Fruit fly (Drosophila melanogaster) whole organism, embryonic: ENCODE data around the gene Wnt6.

ENCODE experiments used
- Bteb2 ChIP-seq: fragments of 200-800 bp; sonication (Bioruptor generic); optimal IDR thresholded peaks from 2 replicates; lab custom pipeline; 2016; ENCODE audit warnings: missing biosample characterization, missing genetic modification characterization
- CG10209 ChIP-seq: fragments of 200-800 bp; sonication (Bioruptor generic); optimal IDR thresholded peaks from 3 replicates; lab custom pipeline; 2017; ENCODE audit warnings: missing biosample characterization, mild to moderate bottlenecking, missing genetic modification characterization, missing genetic modification reagents
- CG11398 ChIP-seq: fragments of 200-800 bp; sonication (Bioruptor generic); optimal IDR thresholded peaks from 2 replicates; lab custom pipeline; 2016; ENCODE audit warnings: missing biosample characterization, missing genetic modification characterization
- CG11560 ChIP-seq: fragments of 200-800 bp; sonication (Bioruptor generic); IDR thresholded peaks from 3 replicates; pipeline ENCODE4 v1.3.6; 2022; ENCODE audit warnings: missing biosample characterization, missing genetic modification characterization
- CG11696 ChIP-seq: fragments of 200-800 bp; sonication (Bioruptor generic); IDR thresholded peaks from 2 replicates; pipeline ENCODE4 v1.3.6; 2022; ENCODE audit warnings: missing biosample characterization, missing genetic modification characterization
- CG12942 ChIP-seq: fragments of 200-800 bp; sonication (Bioruptor generic); optimal IDR thresholded peaks from 3 replicates; lab custom pipeline; 2016; ENCODE audit warnings: missing biosample characterization, missing genetic modification characterization
- CG13624 ChIP-seq: fragments of 200-800 bp; sonication (Bioruptor generic); optimal IDR thresholded peaks from 2 replicates; lab custom pipeline; 2016; ENCODE audit warnings: missing biosample characterization, missing genetic modification characterization
- CG2120 ChIP-seq: fragments of 200-800 bp; sonication (Bioruptor generic); optimal IDR thresholded peaks from 3 replicates; lab custom pipeline; 2016; ENCODE audit warnings: missing biosample characterization, missing genetic modification characterization
- CG30403 ChIP-seq: fragments of 200-800 bp; sonication (Bioruptor generic); optimal IDR thresholded peaks from 3 replicates; lab custom pipeline; 2016; ENCODE audit warnings: missing biosample characterization, missing genetic modification characterization
- CG31441 ChIP-seq: fragments of 200-800 bp; sonication (Bioruptor generic); IDR thresholded peaks from 2 replicates; pipeline ENCODE4 v1.3.6; 2022; ENCODE audit warnings: missing biosample characterization, missing genetic modification characterization
- CG33557 ChIP-seq: fragments of 200-800 bp; sonication (Bioruptor generic); optimal IDR thresholded peaks from 2 replicates; lab custom pipeline; 2019; ENCODE audit warnings: missing biosample characterization, mild to moderate bottlenecking, missing genetic modification characterization, moderate library complexity
- CG34376 ChIP-seq: fragments of 200-800 bp; sonication (Bioruptor generic); optimal IDR thresholded peaks from 2 replicates; lab custom pipeline; 2018; ENCODE audit warnings: missing biosample characterization, mild to moderate bottlenecking, missing genetic modification characterization
- CG4282 ChIP-seq: fragments of 200-800 bp; sonication (Bioruptor generic); optimal IDR thresholded peaks from 2 replicates; lab custom pipeline; 2016; ENCODE audit warnings: missing biosample characterization, missing genetic modification characterization
- CG43689 ChIP-seq: fragments of 200-800 bp; sonication (Bioruptor generic); IDR thresholded peaks from 2 replicates; pipeline ENCODE4 v1.3.6; 2022; ENCODE audit warnings: missing biosample characterization, missing genetic modification characterization
- CG4404 ChIP-seq: fragments of 200-800 bp; sonication (Bioruptor generic); IDR thresholded peaks from 2 replicates; pipeline ENCODE4 v1.3.6; 2022; ENCODE audit warnings: missing biosample characterization, missing genetic modification characterization
- CG4854 ChIP-seq: fragments of 200-800 bp; sonication (Bioruptor generic); optimal IDR thresholded peaks from 2 replicates; lab custom pipeline; 2016; ENCODE audit warnings: missing biosample characterization, missing genetic modification characterization, inconsistent platforms
- CG6254 ChIP-seq: fragments of 200-800 bp; sonication (Bioruptor generic); optimal IDR thresholded peaks from 3 replicates; lab custom pipeline; 2017; ENCODE audit warnings: mild to moderate bottlenecking, missing biosample characterization, missing genetic modification reagents, missing genetic modification characterization
- CG6683 ChIP-seq: fragments of 200-800 bp; sonication (Bioruptor generic); optimal IDR thresholded peaks from 2 replicates; lab custom pipeline; 2017; ENCODE audit warnings: missing biosample characterization, mild to moderate bottlenecking, missing genetic modification characterization, missing genetic modification reagents
- CG7745 ChIP-seq: fragments of 200-800 bp; sonication (Bioruptor generic); optimal IDR thresholded peaks from 2 replicates; lab custom pipeline; 2018; ENCODE audit warnings: missing biosample characterization, mild to moderate bottlenecking, missing genetic modification characterization, moderate library complexity
- CG7839 ChIP-seq: fragments of 200-800 bp; sonication (Bioruptor generic); optimal IDR thresholded peaks from 3 replicates; lab custom pipeline; 2018; ENCODE audit warnings: missing biosample characterization, mild to moderate bottlenecking, missing genetic modification characterization, moderate library complexity
- CG8478 ChIP-seq: fragments of >200 bp; optimal IDR thresholded peaks from 2 replicates; lab custom pipeline; 2018
- CG9727 ChIP-seq: fragments of 200-800 bp; sonication (Bioruptor generic); optimal IDR thresholded peaks from 3 replicates; lab custom pipeline; 2017; ENCODE audit warnings: missing biosample characterization, mild to moderate bottlenecking, missing genetic modification characterization
- CG9817 ChIP-seq: fragments of 200-800 bp; sonication (Bioruptor generic); optimal IDR thresholded peaks from 2 replicates; lab custom pipeline; 2018; ENCODE audit warnings: missing biosample characterization, mild to moderate bottlenecking, missing genetic modification characterization, moderate library complexity
- CHES-1-like ChIP-seq: fragments of 200-800 bp; sonication (Bioruptor generic); optimal IDR thresholded peaks from 2 replicates; lab custom pipeline; 2016; ENCODE audit warnings: missing biosample characterization, missing genetic modification characterization
- Dad ChIP-seq: fragments of 200-800 bp; sonication (Bioruptor generic); optimal IDR thresholded peaks from 3 replicates; lab custom pipeline; 2016; ENCODE audit warnings: missing biosample characterization, missing genetic modification characterization
- Doc3 ChIP-seq: fragments of 200-800 bp; sonication (Bioruptor generic); IDR thresholded peaks from 3 replicates; pipeline ENCODE4 v1.3.6; 2022; ENCODE audit warnings: missing biosample characterization, missing genetic modification characterization; ENCODE audit not compliant: partially characterized antibody
- Hr3 ChIP-seq: fragments of 200-800 bp; sonication (Bioruptor generic); optimal IDR thresholded peaks from 3 replicates; lab custom pipeline; 2016; ENCODE audit warnings: missing biosample characterization, missing genetic modification characterization
- Hr78 ChIP-seq, 2 experiments: fragments of 200-800 bp in 1 of 2; fragments of >200 bp in 1 of 2; sonication (Bioruptor generic) in 1 of 2; optimal IDR thresholded peaks; 2 replicates each; lab custom pipeline; 2017 to 2019; ENCODE audit warnings: missing biosample characterization in 2 of 2, missing genetic modification characterization in 2 of 2, mild to moderate bottlenecking in 1 of 2, moderate library complexity in 1 of 2
- Hsf ChIP-seq: fragments of 200-800 bp; sonication (Bioruptor generic); optimal IDR thresholded peaks from 3 replicates; lab custom pipeline; 2016; ENCODE audit warnings: missing biosample characterization, missing genetic modification characterization
- Kr ChIP-seq: fragments of 200-800 bp; sonication (Bioruptor generic); optimal IDR thresholded peaks from 2 replicates; lab custom pipeline; 2017; ENCODE audit warnings: missing biosample characterization, mild to moderate bottlenecking, missing genetic modification characterization
- MESR4 ChIP-seq: fragments of 200-800 bp; sonication (Bioruptor generic); optimal IDR thresholded peaks from 2 replicates; lab custom pipeline; 2018; ENCODE audit warnings: missing biosample characterization, mild to moderate bottlenecking, missing genetic modification characterization, moderate library complexity
- Ssrp ChIP-seq: fragments of 200-800 bp; sonication (Bioruptor generic); optimal IDR thresholded peaks from 2 replicates; lab custom pipeline; 2018; ENCODE audit warnings: missing biosample characterization, mild to moderate bottlenecking, missing genetic modification characterization, moderate library complexity
- Usf ChIP-seq: fragments of 200-800 bp; sonication (Bioruptor generic); optimal IDR thresholded peaks from 2 replicates; lab custom pipeline; 2017; ENCODE audit warnings: missing genotype, missing biosample characterization, missing genetic modification characterization
- Vsx1 ChIP-seq: fragments of 200-800 bp; sonication (Bioruptor generic); optimal IDR thresholded peaks from 2 replicates; lab custom pipeline; 2017; ENCODE audit warnings: missing biosample characterization, mild to moderate bottlenecking, missing genetic modification characterization, missing genetic modification reagents
- br ChIP-seq: fragments of >200 bp; optimal IDR thresholded peaks from 2 replicates; lab custom pipeline; 2017
- chif ChIP-seq, 2 experiments: fragments of 200-800 bp; sonication (Bioruptor generic); optimal IDR thresholded peaks; 3 replicates each; lab custom pipeline; 2016; ENCODE audit warnings: missing biosample characterization in 2 of 2, missing genetic modification characterization in 2 of 2
- dm ChIP-seq: fragments of 200-800 bp; sonication (Bioruptor generic); optimal IDR thresholded peaks from 3 replicates; lab custom pipeline; 2016; ENCODE audit warnings: missing biosample characterization, missing genetic modification characterization
- en ChIP-seq: fragments of 200-800 bp; sonication (Bioruptor generic); optimal IDR thresholded peaks from 2 replicates; lab custom pipeline; 2016; ENCODE audit warnings: missing biosample characterization, missing genetic modification characterization
- fu2 ChIP-seq: fragments of 200-800 bp; sonication (Bioruptor generic); optimal IDR thresholded peaks from 2 replicates; lab custom pipeline; 2016; ENCODE audit warnings: missing biosample characterization, missing genetic modification characterization
- gro ChIP-seq: fragments of 200-800 bp; sonication (Bioruptor generic); optimal IDR thresholded peaks from 2 replicates; lab custom pipeline; 2016; ENCODE audit warnings: missing biosample characterization, missing genetic modification characterization
- gsb ChIP-seq: fragments of 200-800 bp; sonication (Bioruptor generic); IDR thresholded peaks from 2 replicates; pipeline ENCODE4 v1.3.6; 2022; ENCODE audit warnings: missing biosample characterization, missing genetic modification characterization
- gt ChIP-seq: fragments of 200-800 bp; sonication (Bioruptor generic); IDR thresholded peaks from 2 replicates; pipeline ENCODE4 v1.3.6; 2022; ENCODE audit warnings: missing biosample characterization, missing genetic modification characterization
- pan ChIP-seq, 4 experiments: fragments of >200 bp in 3 of 4; fragments of 200-800 bp in 1 of 4; sonication (Bioruptor generic) in 1 of 4; optimal IDR thresholded peaks in 3 of 4; IDR thresholded peaks in 1 of 4; 2 replicates each; pipeline versions ENCODE4 v1.3.6 to Lab custom; 2017 to 2022; ENCODE audit warnings: missing biosample characterization in 2 of 4, missing genetic modification characterization in 2 of 4, mixed read lengths in 1 of 4
- psq ChIP-seq: fragments of 200-800 bp; sonication (Bioruptor generic); optimal IDR thresholded peaks from 2 replicates; lab custom pipeline; 2017; ENCODE audit warnings: missing biosample characterization, missing genetic modification characterization
- pum ChIP-seq: fragments of 200-800 bp; sonication (Bioruptor generic); optimal IDR thresholded peaks from 2 replicates; lab custom pipeline; 2016; ENCODE audit warnings: missing biosample characterization, missing genetic modification characterization
- rib ChIP-seq: fragments of 200-800 bp; sonication (Bioruptor generic); IDR thresholded peaks from 2 replicates; pipeline ENCODE4 v1.3.6; 2022; ENCODE audit warnings: missing biosample characterization, missing genetic modification characterization
- seq ChIP-seq: fragments of 200-800 bp; sonication (Bioruptor generic); IDR thresholded peaks from 2 replicates; pipeline ENCODE4 v1.3.6; 2022; ENCODE audit warnings: missing biosample characterization, missing genetic modification characterization
- sqz ChIP-seq: fragments of 200-800 bp; sonication (Bioruptor generic); optimal IDR thresholded peaks from 3 replicates; lab custom pipeline; 2018; ENCODE audit warnings: missing biosample characterization, mild to moderate bottlenecking, missing genetic modification characterization
- ssp ChIP-seq: fragments of 200-800 bp; sonication (Bioruptor generic); IDR thresholded peaks from 2 replicates; pipeline ENCODE4 v1.3.6; 2022; ENCODE audit warnings: missing biosample characterization, missing genetic modification characterization
- stc ChIP-seq: fragments of 200-800 bp; sonication (Bioruptor generic); IDR thresholded peaks from 2 replicates; pipeline ENCODE4 v1.3.6; 2022; ENCODE audit warnings: missing biosample characterization, missing genetic modification characterization
- wor ChIP-seq: fragments of 200-800 bp; sonication (Bioruptor generic); IDR thresholded peaks from 2 replicates; pipeline ENCODE4 v1.3.6; 2022; ENCODE audit warnings: missing biosample characterization, missing genetic modification characterization

The Wnt6 gene

DNA sequence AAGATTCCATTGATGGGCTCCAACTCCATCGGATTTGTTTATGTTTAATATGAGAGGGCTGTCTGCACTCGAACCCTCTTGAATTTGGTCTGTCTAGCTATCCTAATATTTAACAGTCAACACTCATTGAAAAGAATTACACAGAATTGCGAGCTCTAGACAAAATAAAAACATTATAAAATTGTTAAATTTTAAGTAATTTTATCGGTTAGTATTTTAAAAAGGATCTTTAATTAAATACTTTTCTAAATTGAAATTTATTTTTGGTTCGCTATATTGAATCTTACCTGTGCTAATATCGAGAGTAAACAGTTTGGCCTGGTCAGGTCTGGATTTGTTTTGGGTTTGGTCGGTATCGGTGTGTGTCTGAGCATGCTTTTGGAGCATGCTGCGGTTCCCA, 68.1 kb downstream of the Wnt6 start (continued):
- TF ChIP-seq CG9817 (tag; lab: Kevin White, UChicago): peak; percentile 85
- TF ChIP-seq Bteb2: no peak
- peak; percentile 16 for TF ChIP-seq CG6254 (GFP tag; lab: Kevin White, UChicago)
- peak; percentile 62; the same call in 1 of the 2 replicates for TF ChIP-seq CG4404
- TF ChIP-seq CG7745 (tag; lab: Kevin White, UChicago): no peak
- TF ChIP-seq CG4282 (GFP tag; lab: Kevin White, UChicago): no peak
- TF ChIP-seq gt (GFP tag; lab: Robert Waterston, UW): 0 out of 2 replicates have a peak, but pooled peaks have one; percentile 44
- TF ChIP-seq CG33557: peak; percentile 51
- peak; percentile 23 for TF ChIP-seq Usf
- TF ChIP-seq Hr3 (GFP tag; lab: Kevin White, UChicago): peak; percentile 25
- peak; percentile 54 for TF ChIP-seq ssp (GFP tag; lab: Robert Waterston, UW)
- no peak for TF ChIP-seq pan (optimal IDR thresholded peaks at IDR 0.05; lab: Kevin White, UChicago)
- TF ChIP-seq pan (GFP tag; optimal IDR thresholded peaks at IDR 0.05 in 1 of 2, IDR thresholded peaks at IDR 0.05 in 1 of 2): peak in 1 of 2 experiments; percentile 86
- no peak for TF ChIP-seq dm (GFP tag; lab: Kevin White, UChicago)
- TF ChIP-seq Doc3 (GFP tag; lab: Robert Waterston, UW): no peak
- TF ChIP-seq CG10209 (GFP tag; lab: Kevin White, UChicago): peak; percentile 57
- no peak for TF ChIP-seq gro
- TF ChIP-seq Kr: no peak
- peak; percentile 54; the same call in 1 of the 2 replicates for TF ChIP-seq seq
- TF ChIP-seq CG11696 (GFP tag; lab: Robert Waterston, UW): peak; percentile 66; the same call in 1 of the 2 replicates
- TF ChIP-seq pum: no peak
- TF ChIP-seq rib (GFP tag; lab: Robert Waterston, UW): peak; percentile 76; the same call in 1 of the 2 replicates
- no peak for TF ChIP-seq br (lab: Kevin White, UChicago)
- TF ChIP-seq Dad (GFP tag; lab: Kevin White, UChicago): no peak
- TF ChIP-seq Ssrp: peak; percentile 54
- peak; percentile 71 for TF ChIP-seq CG31441 (GFP tag; lab: Robert Waterston, UW)
- TF ChIP-seq CG8478: no peak
- peak; percentile 61 for TF ChIP-seq wor (GFP tag; lab: Robert Waterston, UW)
- no peak for TF ChIP-seq CG34376 (GFP tag; lab: Kevin White, UChicago)
- peak; percentile 59; the same call in 2 of the 3 replicates for TF ChIP-seq CG11560 (tag; lab: Robert Waterston, UW)
- TF ChIP-seq CG7839 (tag; lab: Kevin White, UChicago): peak; percentile 87
- no peak for TF ChIP-seq psq (GFP tag; lab: Kevin White, UChicago)
- no peak for TF ChIP-seq CG43689
- TF ChIP-seq CG9727: peak; percentile 71
- peak; percentile 78 for TF ChIP-seq stc (GFP tag; lab: Robert Waterston, UW)
- no peak for TF ChIP-seq fu2 (GFP tag; lab: Kevin White, UChicago)
- TF ChIP-seq Vsx1 (GFP tag; lab: Kevin White, UChicago): peak; percentile 4
- no peak for TF ChIP-seq MESR4 (GFP tag; lab: Kevin White, UChicago)
- TF ChIP-seq CG6683 (GFP tag; lab: Kevin White, UChicago): peak; percentile 40
- TF ChIP-seq en (GFP tag; lab: Kevin White, UChicago): no peak
- TF ChIP-seq CG2120 (GFP tag; lab: Kevin White, UChicago): peak; percentile 80
- no peak for TF ChIP-seq Hr78 (GFP tag; optimal IDR thresholded peaks at IDR 0.05; lab: Kevin White, UChicago)
- peak; percentile 64 for TF ChIP-seq Hsf (GFP tag; lab: Kevin White, UChicago)
- peak; percentile 62 for TF ChIP-seq CG30403
- TF ChIP-seq CG4854 (GFP tag; lab: Kevin White, UChicago): peak; percentile 60
- no peak for TF ChIP-seq CG13624 (GFP tag; lab: Kevin White, UChicago)
- TF ChIP-seq gsb (GFP tag; lab: Robert Waterston, UW): peak; percentile 46
- TF ChIP-seq CG11398: no peak
- peak; percentile 19 for TF ChIP-seq CHES-1-like (GFP tag; lab: Kevin White, UChicago)
- TF ChIP-seq sqz: peak; percentile 13
- peak; percentile 29 for TF ChIP-seq CG12942 (GFP tag; lab: Kevin White, UChicago)
- peak; percentile 40 to 42 for TF ChIP-seq chif (GFP tag; optimal IDR thresholded peaks at IDR 0.05; lab: Kevin White, UChicago)
